Worm (Caenorhabditis elegans) whole organism, L4 larva: ENCODE data around the gene mca-1.
A peak's percentile ranks its signal among the peaks of the same experiment; 100 is the strongest.

ENCODE experiments used
- F26F4.8 ChIP-seq: fragments of 200-800 bp; sonication (Bioruptor generic); conservative IDR thresholded peaks from 2 replicates; pipeline ENCODE4 v1.3.6; 2022; ENCODE audit warnings: missing genetic modification characterization, missing compliant biosample characterization
- F44E2.7 ChIP-seq: fragments of 200-800 bp; sonication (Bioruptor generic); IDR thresholded peaks from 2 replicates; pipeline ENCODE4 v2.1.2; 2022; ENCODE audit warnings: missing genetic modification characterization, missing compliant biosample characterization
- T20F7.1 ChIP-seq: fragments of 200-800 bp; sonication (Bioruptor generic); optimal IDR thresholded peaks from 2 replicates; lab custom pipeline; 2018; ENCODE audit warnings: mild to moderate bottlenecking, missing genetic modification characterization, missing compliant biosample characterization
- Y48G9A.11 ChIP-seq: fragments of 200-800 bp; sonication (Bioruptor generic); IDR thresholded peaks from 2 replicates; pipeline ENCODE4 v1.3.6; 2022; ENCODE audit warnings: missing genetic modification reagents, missing genetic modification characterization, missing compliant biosample characterization
- ZK337.2 ChIP-seq: fragments of 200-800 bp; sonication (Bioruptor generic); IDR thresholded peaks from 2 replicates; pipeline ENCODE4 v1.3.6; 2022; ENCODE audit warnings: missing genetic modification reagents, missing genetic modification characterization, missing compliant biosample characterization
- aha-1 ChIP-seq: fragments of 150-350 bp; peaks from one replicate; lab custom pipeline; 2014; ENCODE audit warnings: missing biosample characterization, missing genetic modification characterization
- attf-4 ChIP-seq: sonication (generic microtip); optimal IDR thresholded peaks from 3 replicates; lab custom pipeline; 2017; ENCODE audit warnings: missing biosample characterization, missing genetic modification characterization
- ceh-20 ChIP-seq: fragments of 200-800 bp; sonication (Bioruptor generic); IDR thresholded peaks from 2 replicates; pipeline ENCODE4 v1.3.6; 2022; ENCODE audit warnings: missing genetic modification reagents, missing genetic modification characterization, missing compliant biosample characterization
- ceh-82 ChIP-seq: sonication (generic microtip); optimal IDR thresholded peaks from 2 replicates; lab custom pipeline; 2017; ENCODE audit warnings: missing biosample characterization, missing genetic modification characterization
- ctbp-1 ChIP-seq: fragments of 200-800 bp; sonication (Bioruptor generic); IDR thresholded peaks from 2 replicates; pipeline ENCODE4 v1.3.6; 2022; ENCODE audit warnings: missing genetic modification reagents, missing genetic modification characterization, missing compliant biosample characterization
- daf-16 ChIP-seq, 3 experiments: sonication (generic microtip); optimal IDR thresholded peaks; 2 replicates each; lab custom pipeline; 2016 to 2017; ENCODE audit warnings: missing genetic modification characterization in 3 of 3, missing genetic modification reagents in 3 of 3, mild to moderate bottlenecking in 2 of 3, missing compliant biosample characterization in 2 of 3, missing biosample characterization in 1 of 3, moderate library complexity in 1 of 3
- daf-8 ChIP-seq: fragments of 200-800 bp; sonication (Bioruptor generic); IDR thresholded peaks from 2 replicates; pipeline ENCODE4 v1.3.6; 2022; ENCODE audit warnings: missing genetic modification characterization, missing compliant biosample characterization
- dmd-6 ChIP-seq: fragments of 200-800 bp; sonication (Bioruptor generic); IDR thresholded peaks from 2 replicates; pipeline ENCODE4 v1.3.6; 2022; ENCODE audit warnings: missing genetic modification reagents, missing genetic modification characterization, missing compliant biosample characterization
- dmd-9 ChIP-seq: fragments of 200-800 bp; sonication (Bioruptor generic); IDR thresholded peaks from 2 replicates; pipeline ENCODE4 v1.3.6; 2022; ENCODE audit warnings: missing genetic modification reagents, missing genetic modification characterization, missing compliant biosample characterization
- dpl-1 ChIP-seq: fragments of 150-350 bp; optimal IDR thresholded peaks from 2 replicates; lab custom pipeline; 2014; ENCODE audit warnings: missing biosample characterization, missing genetic modification reagents, missing genetic modification characterization
- dve-1 ChIP-seq: sonication (generic microtip); optimal IDR thresholded peaks from 2 replicates; lab custom pipeline; 2017; ENCODE audit warnings: antibody characterized with exemption, mild to moderate bottlenecking, missing genetic modification characterization, missing compliant biosample characterization; ENCODE audit not compliant: insufficient read depth
- egl-27 ChIP-seq: sonication (generic microtip); optimal IDR thresholded peaks from 3 replicates; lab custom pipeline; 2017; ENCODE audit warnings: missing biosample characterization, missing genetic modification reagents, missing genetic modification characterization
- hif-1 ChIP-seq, 2 experiments: sonication (generic microtip); optimal IDR thresholded peaks; 2 replicates each; lab custom pipeline; 2016 to 2017; ENCODE audit warnings: missing compliant biosample characterization in 2 of 2, missing genetic modification characterization in 2 of 2, missing genetic modification reagents in 2 of 2, missing genotype in 2 of 2, mild to moderate bottlenecking in 1 of 2
- hlh-11 ChIP-seq: fragments of 200-800 bp; sonication (Bioruptor generic); optimal IDR thresholded peaks from 2 replicates; lab custom pipeline; 2018; ENCODE audit warnings: mild to moderate bottlenecking, missing genetic modification characterization, missing compliant biosample characterization
- hmg-1.1 ChIP-seq: fragments of 200-800 bp; sonication (Bioruptor generic); IDR thresholded peaks from 2 replicates; pipeline ENCODE4 v1.3.6; 2022; ENCODE audit warnings: missing genetic modification reagents, missing genetic modification characterization, missing compliant biosample characterization
- jun-1 ChIP-seq: fragments of 150-350 bp; optimal IDR thresholded peaks from 2 replicates; lab custom pipeline; 2014; ENCODE audit warnings: missing biosample characterization, missing genetic modification reagents, missing genetic modification characterization
- lin-1 ChIP-seq: fragments of 200-800 bp; sonication (Bioruptor generic); IDR thresholded peaks from 2 replicates; pipeline ENCODE4 v1.3.6; 2022; ENCODE audit warnings: missing genetic modification reagents, missing genetic modification characterization, missing compliant biosample characterization
- lin-29 ChIP-seq: fragments of 200-800 bp; sonication (Bioruptor generic); IDR thresholded peaks from 2 replicates; pipeline ENCODE4 v1.3.6; 2022; ENCODE audit warnings: missing genetic modification reagents, missing genetic modification characterization, missing compliant biosample characterization
- lin-39 ChIP-seq: fragments of 150-350 bp; optimal IDR thresholded peaks from 2 replicates; lab custom pipeline; 2014; ENCODE audit warnings: missing biosample characterization, missing genetic modification reagents, missing genetic modification characterization
- mdl-1 ChIP-seq, 2 experiments: fragments of 150-350 bp in 1 of 2; sonication (generic microtip) in 1 of 2; optimal IDR thresholded peaks; 2 replicates each; lab custom pipeline; 2014 to 2017; ENCODE audit warnings: missing biosample characterization in 2 of 2, missing genetic modification characterization in 2 of 2
- mep-1 ChIP-seq: fragments of 150-350 bp; sonication (generic microtip); optimal IDR thresholded peaks from 3 replicates; lab custom pipeline; 2014; ENCODE audit warnings: missing biosample characterization, missing genetic modification characterization
- mes-2 ChIP-seq: sonication (generic microtip); optimal IDR thresholded peaks from 2 replicates; lab custom pipeline; 2016; ENCODE audit warnings: missing genotype, mild to moderate bottlenecking, missing genetic modification characterization, missing compliant biosample characterization; ENCODE audit not compliant: poor library complexity, severe bottlenecking
- mxl-3 ChIP-seq: fragments of 200-800 bp; sonication (Bioruptor generic); optimal IDR thresholded peaks from 2 replicates; lab custom pipeline; 2018; ENCODE audit warnings: mild to moderate bottlenecking, missing genetic modification characterization, missing compliant biosample characterization
- nhr-10 ChIP-seq: fragments of 150-350 bp; optimal IDR thresholded peaks from 2 replicates; lab custom pipeline; 2014; ENCODE audit warnings: missing biosample characterization, missing genetic modification characterization
- nhr-102 ChIP-seq: sonication (generic microtip); optimal IDR thresholded peaks from 2 replicates; lab custom pipeline; 2016; ENCODE audit warnings: mild to moderate bottlenecking, missing genetic modification characterization, moderate library complexity, missing compliant biosample characterization
- nhr-11 ChIP-seq: fragments of 150-350 bp; optimal IDR thresholded peaks from 2 replicates; lab custom pipeline; 2014; ENCODE audit warnings: missing biosample characterization, missing genetic modification characterization
- nhr-28 ChIP-seq: fragments of 150-350 bp; optimal IDR thresholded peaks from 2 replicates; lab custom pipeline; 2014; ENCODE audit warnings: missing biosample characterization, missing genetic modification characterization
- nhr-41 ChIP-seq: fragments of 200-800 bp; sonication (Bioruptor generic); IDR thresholded peaks from 2 replicates; pipeline ENCODE4 v1.3.6; 2022; ENCODE audit warnings: missing genetic modification reagents, missing genetic modification characterization, missing compliant biosample characterization
- php-3 ChIP-seq: fragments of 200-800 bp; sonication (Bioruptor generic); IDR thresholded peaks from 2 replicates; pipeline ENCODE4 v1.3.6; 2022; ENCODE audit warnings: missing genetic modification reagents, missing genetic modification characterization, missing compliant biosample characterization
- pqm-1 ChIP-seq: sonication (generic microtip); optimal IDR thresholded peaks from 2 replicates; lab custom pipeline; 2017; ENCODE audit warnings: missing biosample characterization, missing genetic modification characterization
- snpc-1.2 ChIP-seq: fragments of 200-800 bp; sonication (Bioruptor generic); IDR thresholded peaks from 2 replicates; pipeline ENCODE4 v1.3.6; 2022; ENCODE audit warnings: missing genetic modification reagents, missing genetic modification characterization, missing compliant biosample characterization
- snpc-4 ChIP-seq: fragments of 150-350 bp; optimal IDR thresholded peaks from 2 replicates; lab custom pipeline; 2014; ENCODE audit warnings: missing biosample characterization, missing genetic modification characterization
- tag-97 ChIP-seq: fragments of 200-800 bp; sonication (Bioruptor generic); IDR thresholded peaks from 2 replicates; pipeline ENCODE4 v1.3.6; 2022; ENCODE audit warnings: missing genetic modification characterization, missing compliant biosample characterization
- unc-62 ChIP-seq, 3 experiments: fragments of 150-350 bp in 1 of 3; sonication (generic microtip); optimal IDR thresholded peaks in 2 of 3; peaks in 1 of 3; 1 replicate in 1 of 3; 2 replicates in 2 of 3; lab custom pipeline; 2014 to 2017; ENCODE audit warnings: missing biosample characterization in 3 of 3, missing genetic modification characterization in 3 of 3, missing genetic modification reagents in 3 of 3, missing genotype in 1 of 3
- vab-7 ChIP-seq: fragments of 200-800 bp; sonication (Bioruptor generic); IDR thresholded peaks from 2 replicates; pipeline ENCODE4 v1.3.6; 2022; ENCODE audit warnings: missing genetic modification reagents, missing genetic modification characterization, missing compliant biosample characterization
- zag-1 ChIP-seq: fragments of 150-350 bp; optimal IDR thresholded peaks from 2 replicates; lab custom pipeline; 2014; ENCODE audit warnings: missing biosample characterization, missing genetic modification characterization
- zfp-2 ChIP-seq: sonication (generic microtip); optimal IDR thresholded peaks from 2 replicates; lab custom pipeline; 2016; ENCODE audit warnings: mild to moderate bottlenecking, missing genetic modification characterization, missing compliant biosample characterization
- zfp-3 ChIP-seq: fragments of 200-800 bp; sonication (Bioruptor generic); conservative IDR thresholded peaks from 2 replicates; pipeline ENCODE4 v1.3.6; 2022; ENCODE audit warnings: missing genetic modification reagents, missing genetic modification characterization, missing compliant biosample characterization
- zip-2 ChIP-seq: fragments of 150-350 bp; optimal IDR thresholded peaks from 2 replicates; lab custom pipeline; 2014; ENCODE audit warnings: missing biosample characterization, missing genetic modification characterization
- ztf-11 ChIP-seq: fragments of 150-350 bp; optimal IDR thresholded peaks from 2 replicates; lab custom pipeline; 2014; ENCODE audit warnings: missing biosample characterization, missing genetic modification characterization
- ztf-7 ChIP-seq: fragments of 150-350 bp; optimal IDR thresholded peaks from 2 replicates; lab custom pipeline; 2014; ENCODE audit warnings: missing biosample characterization, missing genetic modification characterization

mca-1 gene

ce11 chrIV:9676535-9676934 is 41.8 kb upstream of the mca-1 start (continued):
- TF ChIP-seq daf-8 (GFP tag; lab: Robert Waterston, UW) (no peak), vab-7 (GFP tag; lab: Robert Waterston, UW) (no peak), F26F4.8 (no peak), dmd-6 (GFP tag; lab: Robert Waterston, UW) (peak; percentile 89), mxl-3 (GFP tag; lab: Kevin White, UChicago) (peak; percentile 7), snpc-4 (tag; lab: Kevin White, UChicago) (no peak), ZK337.2 (no peak), egl-27 (tag; lab: Kevin White, UChicago) (no peak), zfp-3 (no peak), php-3 (GFP tag; lab: Robert Waterston, UW) (peak; percentile 85), nhr-28 (peak; percentile 95), tag-97 (GFP tag; lab: Robert Waterston, UW) (no peak), hlh-11 (peak; percentile 75), zag-1 (tag; lab: Kevin White, UChicago) (no peak), nhr-102 (peak; percentile 23), F44E2.7 (GFP tag; lab: Robert Waterston, UW) (no peak), ceh-20 (GFP tag; lab: Robert Waterston, UW) (no peak), snpc-1.2 (GFP tag; lab: Robert Waterston, UW) (no peak), dve-1 (tag; lab: Kevin White, UChicago) (peak; percentile 89), Y48G9A.11 (GFP tag; lab: Robert Waterston, UW) (no peak)

DNA sequence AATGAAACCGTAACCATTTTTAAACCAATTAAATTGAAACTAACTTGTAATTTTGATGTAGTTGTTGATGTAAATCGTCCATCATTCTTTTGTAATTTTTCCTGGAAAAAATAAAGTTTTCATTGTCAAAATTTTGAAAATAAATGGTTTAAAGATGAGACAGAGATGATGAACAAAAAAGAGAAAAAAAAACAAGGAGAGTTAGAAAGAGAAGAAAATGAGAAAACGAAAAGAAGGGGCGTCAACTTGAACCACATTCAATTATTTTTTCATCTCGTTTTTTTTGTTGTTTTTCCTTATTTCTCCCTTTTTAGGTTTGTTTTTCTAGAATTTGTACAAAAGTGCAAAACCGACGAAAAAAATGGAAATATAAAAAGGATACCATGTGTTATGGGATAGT is 40.8 kb upstream of the mca-1 start, which contains the start of gene nhr-34:
nhr-34 (minus strand) TSS at position 101 of the 400 bp plus-strand sequence.
- peak; percentile 33 for TF ChIP-seq T20F7.1 (GFP tag; lab: Kevin White, UChicago)
- no peak for TF ChIP-seq nhr-11 (tag; lab: Kevin White, UChicago)
- no peak for TF ChIP-seq lin-39

DNA sequence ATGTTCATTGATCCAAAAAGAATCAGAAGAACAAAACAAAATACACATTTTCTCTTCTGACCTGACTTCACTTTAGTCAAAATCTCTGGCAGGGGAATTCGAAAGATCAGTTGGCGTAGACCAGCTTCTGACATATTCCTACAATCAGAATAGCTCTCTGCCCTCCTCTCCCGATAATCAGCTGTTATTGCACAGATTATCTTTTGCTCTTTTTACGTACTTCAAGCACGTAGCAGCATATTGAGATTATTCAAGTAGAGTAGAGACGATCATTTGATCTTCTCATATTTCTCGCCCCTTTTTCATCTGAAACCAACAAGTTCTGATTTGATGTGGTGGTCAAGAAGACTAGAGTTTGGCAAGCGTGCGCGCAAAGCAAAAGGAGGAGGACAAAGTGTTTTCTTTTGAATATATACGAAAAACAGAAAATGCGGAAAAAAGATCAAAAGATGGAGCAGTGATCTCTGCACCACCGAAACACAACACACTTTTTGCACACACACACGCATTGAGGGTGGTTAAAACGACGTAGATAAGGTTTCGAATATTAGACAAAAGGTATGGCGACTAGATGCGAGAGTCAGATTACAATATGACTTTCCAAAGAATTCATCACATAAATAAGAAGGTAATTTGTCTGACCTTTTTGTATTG is 39.1 kb upstream of the mca-1 start:
- TF ChIP-seq unc-62 (GFP tag; optimal IDR thresholded peaks at IDR 0.05 in 1 of 2; lab: Kevin White, UChicago), result peak in 1 of 2 experiments; percentile 94
- TF ChIP-seq unc-62 (tag; optimal IDR thresholded peaks at IDR 0.05; lab: Kevin White, UChicago), result no peak
- no peak for TF ChIP-seq zfp-2 (tag; lab: Kevin White, UChicago)
- no peak for TF ChIP-seq tag-97 (GFP tag; lab: Robert Waterston, UW)
- TF ChIP-seq daf-16 (GFP tag; optimal IDR thresholded peaks at IDR 0.05; lab: Kevin White, UChicago), result no peak
- peak; percentile 61 for TF ChIP-seq daf-16 (tag; optimal IDR thresholded peaks at IDR 0.05; lab: Kevin White, UChicago)
- TF ChIP-seq lin-1 (GFP tag; lab: Robert Waterston, UW), result no peak
- TF ChIP-seq F44E2.7 (GFP tag; lab: Robert Waterston, UW), result no peak
- peak; percentile 7 for TF ChIP-seq mes-2 (tag; lab: Kevin White, UChicago)
- 0 out of 2 replicates have a peak, but pooled peaks have one; percentile 9 for TF ChIP-seq dmd-9 (GFP tag; lab: Robert Waterston, UW)
- TF ChIP-seq mep-1 (tag; lab: Kevin White, UChicago), result peak; percentile 2
- no peak for TF ChIP-seq hmg-1.1 (GFP tag; lab: Robert Waterston, UW)
- TF ChIP-seq ceh-82 (tag; lab: Kevin White, UChicago), result no peak
- TF ChIP-seq dpl-1, result no peak
- TF ChIP-seq hlh-11, result peak; percentile 27
- peak; percentile 1 for TF ChIP-seq mxl-3 (GFP tag; lab: Kevin White, UChicago)
- no peak for TF ChIP-seq jun-1 (tag; lab: Kevin White, UChicago)
- TF ChIP-seq hif-1 (tag; optimal IDR thresholded peaks at IDR 0.05; lab: Kevin White, UChicago), result no peak
- TF ChIP-seq php-3 (GFP tag; lab: Robert Waterston, UW), result no peak
- 0 out of 2 replicates have a peak, but pooled peaks have one; percentile 16 for TF ChIP-seq zfp-3
- 0 out of 2 replicates have a peak, but pooled peaks have one; percentile 53 for TF ChIP-seq ctbp-1 (GFP tag; lab: Robert Waterston, UW)
- TF ChIP-seq ztf-11 (tag; lab: Kevin White, UChicago), result no peak
- peak; percentile 77 for TF ChIP-seq aha-1
- no peak for TF ChIP-seq zip-2 (tag; lab: Kevin White, UChicago)
- TF ChIP-seq pqm-1 (tag; lab: Kevin White, UChicago), result peak; percentile 25
- TF ChIP-seq nhr-41, result no peak
- no peak for TF ChIP-seq Y48G9A.11 (GFP tag; lab: Robert Waterston, UW)
- no peak for TF ChIP-seq lin-29 (GFP tag; lab: Robert Waterston, UW)
- no peak for TF ChIP-seq attf-4 (tag; lab: Kevin White, UChicago)
- TF ChIP-seq nhr-10 (tag; lab: Kevin White, UChicago), result peak; percentile 3
- peak in 1 of 2 experiments; percentile 22 for TF ChIP-seq mdl-1 (tag; optimal IDR thresholded peaks at IDR 0.05; lab: Kevin White, UChicago)
- TF ChIP-seq ztf-7 (tag; lab: Kevin White, UChicago), result no peak
